Fruit fly (Drosophila melanogaster): Measurements from ENCODE around the gene CG3036.

Gene CG3036

dm6 chr2L:4916738-4917137 is 24.8 kb downstream of the CG3036 start:
- TF ChIP-seq CG17801 (GFP tag; optimal IDR thresholded peaks at IDR 0.05; ENCODE audit: partially characterized antibody) = no peak

dm6 chr2L:4928340-4928739 is 36.4 kb downstream of the CG3036 start:
- no peak for TF ChIP-seq CG17801 (GFP tag; optimal IDR thresholded peaks at IDR 0.05; ENCODE audit: partially characterized antibody)

DNA sequence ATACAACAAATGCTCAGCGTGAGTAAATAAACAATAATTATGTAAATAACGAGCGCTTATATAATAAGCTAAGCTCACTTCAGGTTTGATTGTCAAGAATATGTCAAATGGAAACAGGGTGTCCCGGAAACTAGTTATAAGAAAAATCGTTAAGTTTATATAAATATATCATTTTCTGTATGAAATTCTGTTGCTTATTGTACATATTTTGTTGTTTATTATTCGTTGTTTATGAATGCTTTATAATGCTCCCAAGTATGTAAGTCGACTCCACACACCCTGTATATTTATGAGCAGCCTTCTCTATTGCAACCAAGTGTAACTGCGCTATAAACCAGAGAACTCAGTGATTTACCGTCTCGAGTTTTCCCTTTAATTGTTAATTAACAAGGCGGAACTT is 38.6 kb downstream of the CG3036 start:
- TF ChIP-seq CG17801 (GFP tag; optimal IDR thresholded peaks at IDR 0.05; ENCODE audit: partially characterized antibody) = no peak

DNA sequence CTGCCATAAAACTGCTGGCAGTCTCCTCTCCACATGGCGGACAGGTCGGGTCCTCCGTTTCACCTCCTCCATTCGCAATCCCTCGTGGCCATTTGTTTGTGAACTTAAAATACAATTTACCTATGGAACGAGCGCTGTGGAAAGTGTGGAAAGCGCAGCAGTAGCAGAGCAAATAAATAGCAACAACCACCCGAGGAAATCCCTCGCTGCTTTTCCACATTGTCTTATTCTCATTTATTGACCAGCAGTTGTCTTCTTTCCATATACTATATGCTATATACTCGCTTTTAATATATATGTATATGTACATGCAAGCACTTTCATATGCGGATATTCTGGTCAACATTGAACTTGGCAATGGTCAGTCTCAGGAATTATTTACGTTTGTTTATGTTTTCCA is 40.4 kb downstream of the CG3036 start, which contains the start of gene hoe1:
TSS of gene hoe1 (minus strand) at position 101 of the 400 bp plus-strand sequence.
- TF ChIP-seq CG17801 (GFP tag; optimal IDR thresholded peaks at IDR 0.05; ENCODE audit: partially characterized antibody) = no peak

DNA sequence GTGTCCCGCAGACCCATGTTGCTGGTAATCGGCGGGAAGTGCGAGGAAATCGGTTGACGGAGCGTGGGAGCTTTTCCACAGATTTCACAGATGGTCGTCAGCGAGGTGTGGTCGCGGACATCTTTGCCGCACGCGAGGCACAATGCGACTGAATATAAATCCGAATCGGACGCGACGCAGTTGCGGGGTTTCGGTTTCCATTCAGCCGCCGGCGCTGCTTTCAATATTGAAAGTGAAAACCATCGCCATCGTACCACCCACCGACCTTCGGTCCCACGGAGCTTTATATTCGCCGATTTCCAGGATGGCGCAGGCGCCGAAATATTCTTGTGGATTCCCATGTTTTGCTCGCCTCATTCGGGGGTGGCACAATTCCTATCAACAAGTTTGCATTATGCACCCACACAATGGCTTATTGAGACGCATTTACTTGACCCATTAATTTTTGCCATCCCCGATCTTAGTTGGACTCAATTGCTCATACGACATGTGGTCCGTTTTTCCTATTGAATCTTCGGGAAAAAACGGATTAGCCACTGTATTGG is 44.5 kb downstream of the CG3036 start, which contains the start of gene hoe2:
TSS of gene hoe2 (minus strand) at position 126 of the 545 bp plus-strand sequence.
- TF ChIP-seq CG17801 (GFP tag; optimal IDR thresholded peaks at IDR 0.05; ENCODE audit: partially characterized antibody) = no peak

- no peak for TF ChIP-seq CG17801 (GFP tag; optimal IDR thresholded peaks at IDR 0.05; ENCODE audit: partially characterized antibody)
Measured at dm6 chr2L:4937060-4937459, 45.1 kb downstream of the CG3036 start, which contains the start of gene Sgs1. Sgs1 (plus strand) TSS chr2L:4937409.

- TF ChIP-seq CG17801 (GFP tag; optimal IDR thresholded peaks at IDR 0.05; ENCODE audit: partially characterized antibody) = no peak
Measured at dm6 chr2L:4942257-4942792, 50.4 kb downstream of the CG3036 start, which contains the start of gene synr. synr (plus strand) TSS chr2L:4942742.

DNA sequence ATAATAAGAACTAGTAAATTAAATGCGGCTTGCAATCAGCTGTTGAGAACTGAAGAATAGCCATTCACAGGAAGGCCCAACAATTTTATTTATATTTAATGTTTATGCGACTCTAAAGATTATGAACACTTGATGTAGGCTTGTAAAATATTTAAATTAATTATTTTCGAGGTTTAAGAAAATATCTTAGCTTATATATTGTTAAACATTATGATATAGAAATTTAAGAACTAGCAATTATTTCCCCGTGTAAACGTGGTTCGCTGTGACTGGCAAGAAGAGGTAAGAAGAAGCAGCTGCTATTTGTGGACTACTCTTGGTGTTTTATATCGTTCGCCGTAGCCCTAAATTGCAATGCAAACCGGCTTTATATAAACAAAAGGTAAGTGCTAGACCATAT is 53.4 kb downstream of the CG3036 start, which contains the start of the genes mRpL24 and betaggt-I:
TSS of gene mRpL24 (minus strand) at position 62 of the 400 bp plus-strand sequence.
TSS of gene betaggt-I (plus strand) at position 280 of the 400 bp plus-strand sequence.
- TF ChIP-seq CG17801 (GFP tag; optimal IDR thresholded peaks at IDR 0.05; ENCODE audit: partially characterized antibody) = peak; percentile 98

- TF ChIP-seq CG17801 (GFP tag; optimal IDR thresholded peaks at IDR 0.05; ENCODE audit: partially characterized antibody) = no peak
Measured at dm6 chr2L:4949453-4950045, 57.6 kb downstream of the CG3036 start, which contains the start of gene jet. jet (minus strand) TSS chr2L:4949784.

DNA sequence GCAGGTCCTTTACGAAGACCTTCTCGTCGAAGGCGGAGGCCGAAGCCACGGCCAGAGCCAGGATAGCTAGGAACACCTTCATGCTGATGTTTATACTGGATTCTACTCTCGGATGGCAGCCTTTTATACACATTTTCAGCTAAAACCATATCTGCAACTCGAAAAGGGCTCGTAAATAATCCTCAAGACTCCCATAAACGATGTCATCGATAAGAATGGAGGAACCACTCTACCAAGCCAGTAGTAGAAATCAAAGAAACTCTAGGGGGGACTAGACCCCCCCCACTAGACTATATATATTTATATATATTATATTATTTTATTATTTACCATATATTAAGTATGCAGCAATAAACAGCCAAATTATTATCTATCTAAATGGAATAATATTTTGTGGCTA is 58.8 kb downstream of the CG3036 start, which contains the start of gene Jon25Biii:
TSS of gene Jon25Biii (minus strand) at position 101 of the 400 bp plus-strand sequence.
- TF ChIP-seq CG17801 (GFP tag; optimal IDR thresholded peaks at IDR 0.05; ENCODE audit: partially characterized antibody) = no peak

DNA sequence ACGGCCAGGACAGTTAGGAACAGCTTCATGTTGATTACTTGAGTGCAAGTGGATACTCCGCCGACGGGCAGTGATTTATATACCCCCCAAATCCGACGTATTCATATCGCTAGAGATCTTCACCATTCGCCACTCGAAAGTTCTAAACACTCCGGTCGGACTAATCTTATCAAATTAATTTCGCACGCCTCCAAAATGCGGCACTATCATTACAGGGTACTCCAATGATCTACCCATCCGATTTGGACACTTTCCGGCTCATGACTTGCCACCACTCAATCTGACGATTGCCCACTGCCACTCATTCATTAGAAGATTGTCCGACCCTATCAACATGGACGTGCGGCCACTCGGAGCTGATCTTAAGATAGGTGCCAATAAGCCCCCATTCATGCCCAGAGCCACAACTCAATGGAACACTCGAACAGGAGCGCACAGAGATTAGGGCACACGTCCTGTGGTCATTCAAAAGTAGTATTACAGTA is 61.2 kb downstream of the CG3036 start, which contains the start of gene Jon25Bii:
TSS of gene Jon25Bii (minus strand) at position 51 of the 485 bp plus-strand sequence.
- TF ChIP-seq CG17801 (GFP tag; optimal IDR thresholded peaks at IDR 0.05; ENCODE audit: partially characterized antibody) = no peak

Measured in ovary, adult (tissue).